Worm (Caenorhabditis elegans) whole organism, L4 larva: ENCODE measurements around the gene syx-2.

Source experiments
- F10B5.3 ChIP-seq: sonication (generic microtip); optimal IDR thresholded peaks from 2 replicates; lab custom pipeline; 2016; ENCODE audit warnings: mild to moderate bottlenecking, missing genetic modification characterization, missing compliant biosample characterization
- T26A8.4 ChIP-seq: fragments of 200-800 bp; sonication (Bioruptor generic); IDR thresholded peaks from 2 replicates; pipeline ENCODE4 v1.3.6; 2022; ENCODE audit warnings: missing genetic modification characterization, missing compliant biosample characterization
- Y105C5A.15 ChIP-seq: fragments of 200-800 bp; sonication (Bioruptor generic); IDR thresholded peaks from 2 replicates; pipeline ENCODE4 v1.3.6; 2022; ENCODE audit warnings: missing genetic modification characterization, missing compliant biosample characterization
- Y48G9A.11 ChIP-seq: fragments of 200-800 bp; sonication (Bioruptor generic); IDR thresholded peaks from 2 replicates; pipeline ENCODE4 v1.3.6; 2022; ENCODE audit warnings: missing genetic modification reagents, missing genetic modification characterization, missing compliant biosample characterization
- Y75B8A.6 ChIP-seq: fragments of 200-800 bp; sonication (Bioruptor generic); IDR thresholded peaks from 2 replicates; pipeline ENCODE4 v1.3.6; 2022; ENCODE audit warnings: missing genetic modification reagents, missing genetic modification characterization, missing compliant biosample characterization
- aha-1 ChIP-seq: fragments of 150-350 bp; peaks from one replicate; lab custom pipeline; 2014; ENCODE audit warnings: missing biosample characterization, missing genetic modification characterization
- ama-1 ChIP-seq: fragments of 150-350 bp; optimal IDR thresholded peaks from 2 replicates; lab custom pipeline; 2014; ENCODE audit warnings: inconsistent platforms, mixed read lengths
- arid-1 ChIP-seq: fragments of 200-800 bp; sonication (Bioruptor generic); conservative IDR thresholded peaks from 2 replicates; pipeline ENCODE4 v1.3.6; 2022; ENCODE audit warnings: missing genetic modification reagents, missing genetic modification characterization, missing compliant biosample characterization
- ceh-20 ChIP-seq: fragments of 200-800 bp; sonication (Bioruptor generic); IDR thresholded peaks from 2 replicates; pipeline ENCODE4 v1.3.6; 2022; ENCODE audit warnings: missing genetic modification reagents, missing genetic modification characterization, missing compliant biosample characterization
- ceh-28 ChIP-seq: fragments of 150-350 bp; optimal IDR thresholded peaks from 2 replicates; lab custom pipeline; 2014; ENCODE audit warnings: missing biosample characterization, missing genetic modification reagents, missing genetic modification characterization
- ceh-44 ChIP-seq: fragments of 200-800 bp; sonication (Bioruptor generic); IDR thresholded peaks from 2 replicates; pipeline ENCODE4 v1.3.6; 2022; ENCODE audit warnings: missing genetic modification reagents, missing genetic modification characterization, missing compliant biosample characterization
- ceh-82 ChIP-seq: sonication (generic microtip); optimal IDR thresholded peaks from 2 replicates; lab custom pipeline; 2017; ENCODE audit warnings: missing biosample characterization, missing genetic modification characterization
- ctbp-1 ChIP-seq: fragments of 200-800 bp; sonication (Bioruptor generic); IDR thresholded peaks from 2 replicates; pipeline ENCODE4 v1.3.6; 2022; ENCODE audit warnings: missing genetic modification reagents, missing genetic modification characterization, missing compliant biosample characterization
- hlh-11 ChIP-seq: fragments of 200-800 bp; sonication (Bioruptor generic); optimal IDR thresholded peaks from 2 replicates; lab custom pipeline; 2018; ENCODE audit warnings: mild to moderate bottlenecking, missing genetic modification characterization, missing compliant biosample characterization
- hlh-30 ChIP-seq: sonication (generic microtip); optimal IDR thresholded peaks from 2 replicates; lab custom pipeline; 2017; ENCODE audit warnings: antibody characterized with exemption, mild to moderate bottlenecking, missing genetic modification characterization, missing compliant biosample characterization; ENCODE audit not compliant: insufficient read depth
- hmg-1.1 ChIP-seq: fragments of 200-800 bp; sonication (Bioruptor generic); IDR thresholded peaks from 2 replicates; pipeline ENCODE4 v1.3.6; 2022; ENCODE audit warnings: missing genetic modification reagents, missing genetic modification characterization, missing compliant biosample characterization
- lin-38 ChIP-seq: fragments of 200-800 bp; sonication (Bioruptor generic); IDR thresholded peaks from 2 replicates; pipeline ENCODE4 v1.3.6; 2022; ENCODE audit warnings: missing genetic modification reagents, missing genetic modification characterization, missing compliant biosample characterization
- lin-39 ChIP-seq: fragments of 150-350 bp; optimal IDR thresholded peaks from 2 replicates; lab custom pipeline; 2014; ENCODE audit warnings: missing biosample characterization, missing genetic modification reagents, missing genetic modification characterization
- lir-3 ChIP-seq: sonication (generic microtip); optimal IDR thresholded peaks from 2 replicates; lab custom pipeline; 2016; ENCODE audit warnings: mild to moderate bottlenecking, missing genetic modification characterization, missing compliant biosample characterization
- madf-5 ChIP-seq, 2 experiments: fragments of 200-800 bp; sonication (Bioruptor generic); IDR thresholded peaks; 2 replicates each; pipeline ENCODE4 v1.3.6; 2022; ENCODE audit warnings: missing compliant biosample characterization in 2 of 2, missing genetic modification characterization in 2 of 2
- madf-9 ChIP-seq: fragments of 200-800 bp; sonication (Bioruptor generic); conservative IDR thresholded peaks from 2 replicates; pipeline ENCODE4 v1.3.6; 2022; ENCODE audit warnings: missing genetic modification reagents, missing genetic modification characterization, missing compliant biosample characterization
- mdl-1 ChIP-seq, 2 experiments: fragments of 150-350 bp in 1 of 2; sonication (generic microtip) in 1 of 2; optimal IDR thresholded peaks; 2 replicates each; lab custom pipeline; 2014 to 2017; ENCODE audit warnings: missing biosample characterization in 2 of 2, missing genetic modification characterization in 2 of 2
- mep-1 ChIP-seq: fragments of 150-350 bp; sonication (generic microtip); optimal IDR thresholded peaks from 3 replicates; lab custom pipeline; 2014; ENCODE audit warnings: missing biosample characterization, missing genetic modification characterization
- mes-2 ChIP-seq: sonication (generic microtip); optimal IDR thresholded peaks from 2 replicates; lab custom pipeline; 2016; ENCODE audit warnings: missing genotype, mild to moderate bottlenecking, missing genetic modification characterization, missing compliant biosample characterization; ENCODE audit not compliant: poor library complexity, severe bottlenecking
- mxl-3 ChIP-seq: fragments of 200-800 bp; sonication (Bioruptor generic); optimal IDR thresholded peaks from 2 replicates; lab custom pipeline; 2018; ENCODE audit warnings: mild to moderate bottlenecking, missing genetic modification characterization, missing compliant biosample characterization
- nhr-10 ChIP-seq: fragments of 150-350 bp; optimal IDR thresholded peaks from 2 replicates; lab custom pipeline; 2014; ENCODE audit warnings: missing biosample characterization, missing genetic modification characterization
- nhr-25 ChIP-seq: sonication (generic microtip); optimal IDR thresholded peaks from 2 replicates; lab custom pipeline; 2017; ENCODE audit warnings: missing genetic modification characterization, mild to moderate bottlenecking, missing compliant biosample characterization, antibody characterized with exemption, moderate library complexity, borderline replicate concordance; ENCODE audit not compliant: insufficient read depth
- nhr-28 ChIP-seq: fragments of 150-350 bp; optimal IDR thresholded peaks from 2 replicates; lab custom pipeline; 2014; ENCODE audit warnings: missing biosample characterization, missing genetic modification characterization
- nhr-42 ChIP-seq: fragments of 200-800 bp; sonication (Bioruptor generic); IDR thresholded peaks from 2 replicates; pipeline ENCODE4 v1.3.6; 2022; ENCODE audit warnings: missing genetic modification characterization, missing compliant biosample characterization
- nhr-48 ChIP-seq: sonication (generic microtip); optimal IDR thresholded peaks from 2 replicates; lab custom pipeline; 2016; ENCODE audit warnings: mild to moderate bottlenecking, missing genetic modification characterization, missing compliant biosample characterization
- saeg-2 ChIP-seq: fragments of 200-800 bp; sonication (Bioruptor generic); IDR thresholded peaks from 2 replicates; pipeline ENCODE4 v1.3.6; 2022; ENCODE audit warnings: missing genetic modification reagents, missing genetic modification characterization, missing compliant biosample characterization
- spr-1 ChIP-seq: sonication (generic microtip); optimal IDR thresholded peaks from 2 replicates; lab custom pipeline; 2016; ENCODE audit warnings: mild to moderate bottlenecking, missing genetic modification characterization, missing compliant biosample characterization
- tra-1 ChIP-seq: fragments of 200-800 bp; sonication (Bioruptor generic); IDR thresholded peaks from 2 replicates; pipeline ENCODE4 v1.3.6; 2022; ENCODE audit warnings: missing genetic modification reagents, missing genetic modification characterization, missing compliant biosample characterization
- unc-130 ChIP-seq: sonication (generic microtip); optimal IDR thresholded peaks from 2 replicates; lab custom pipeline; 2016; ENCODE audit warnings: missing genetic modification reagents, missing genetic modification characterization, missing compliant biosample characterization
- unc-62 ChIP-seq, 3 experiments: fragments of 150-350 bp in 1 of 3; sonication (generic microtip); optimal IDR thresholded peaks in 2 of 3; peaks in 1 of 3; 1 replicate in 1 of 3; 2 replicates in 2 of 3; lab custom pipeline; 2014 to 2017; ENCODE audit warnings: missing biosample characterization in 3 of 3, missing genetic modification characterization in 3 of 3, missing genetic modification reagents in 3 of 3, missing genotype in 1 of 3
- zfp-2 ChIP-seq: sonication (generic microtip); optimal IDR thresholded peaks from 2 replicates; lab custom pipeline; 2016; ENCODE audit warnings: mild to moderate bottlenecking, missing genetic modification characterization, missing compliant biosample characterization
- zip-2 ChIP-seq: fragments of 150-350 bp; optimal IDR thresholded peaks from 2 replicates; lab custom pipeline; 2014; ENCODE audit warnings: missing biosample characterization, missing genetic modification characterization
- ztf-11 ChIP-seq: fragments of 150-350 bp; optimal IDR thresholded peaks from 2 replicates; lab custom pipeline; 2014; ENCODE audit warnings: missing biosample characterization, missing genetic modification characterization

syx-2 gene

DNA sequence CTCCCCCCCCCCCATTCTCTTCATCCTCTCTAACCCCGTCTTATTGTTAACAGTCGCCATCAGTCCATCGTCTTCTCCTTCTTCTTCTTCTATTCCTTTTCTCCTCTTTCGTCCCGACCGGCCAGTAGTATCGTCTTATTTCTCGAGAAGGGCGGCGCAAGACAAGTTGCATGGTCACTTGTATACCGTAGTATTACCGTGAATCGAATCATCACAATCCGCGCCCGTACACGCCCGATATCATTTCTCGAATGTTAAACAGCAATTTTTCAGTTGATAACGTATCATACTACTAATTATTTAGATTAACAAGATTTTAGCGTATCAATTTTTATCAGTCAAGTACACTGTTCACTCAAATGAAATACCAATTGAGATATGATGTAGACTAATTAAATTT lies 22.0 kb upstream of the syx-2 start:
- TF ChIP-seq hlh-30 (tag; lab: Kevin White, UChicago) (peak; percentile 4), lin-38 (no peak), mxl-3 (GFP tag; lab: Kevin White, UChicago) (peak; percentile 8), ceh-28 (tag; lab: Kevin White, UChicago) (no peak), spr-1 (tag; lab: Kevin White, UChicago) (no peak)

ce11 chrX:13939388-13939787 lies 20.6 kb upstream of the syx-2 start:
- TF ChIP-seq unc-62 (GFP tag; optimal IDR thresholded peaks at IDR 0.05 in 1 of 2; lab: Kevin White, UChicago) = peak in 1 of 2 experiments; percentile 99
- no peak for TF ChIP-seq unc-62 (tag; optimal IDR thresholded peaks at IDR 0.05; lab: Kevin White, UChicago)
- TF ChIP-seq zfp-2 (tag; lab: Kevin White, UChicago) = no peak
- TF ChIP-seq nhr-25 = no peak
- TF ChIP-seq nhr-28 (tag; lab: Kevin White, UChicago) = peak; percentile 19
- no peak for TF ChIP-seq Y75B8A.6 (GFP tag; lab: Robert Waterston, UW)

DNA sequence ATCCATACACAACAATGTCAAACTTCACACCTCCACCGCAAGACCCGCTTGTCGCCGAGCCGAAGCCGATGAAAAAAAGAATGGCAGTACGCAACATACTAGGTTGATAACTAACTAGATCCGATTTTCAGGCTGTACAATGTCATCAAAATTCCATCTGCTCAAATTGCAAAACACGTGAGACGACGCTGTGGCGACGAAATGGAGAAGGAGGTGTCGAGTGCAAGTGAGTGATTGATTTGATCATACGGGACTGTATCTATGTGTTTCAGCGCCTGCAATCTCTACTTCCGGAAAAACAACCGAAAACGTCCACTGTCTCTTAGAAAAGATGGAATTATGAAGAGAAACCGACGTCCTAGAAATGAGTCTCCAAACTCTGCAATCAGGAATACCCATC lies 19.7 kb upstream of the syx-2 start:
- TF ChIP-seq unc-130 (GFP tag; lab: Kevin White, UChicago) = no peak
- no peak for TF ChIP-seq zip-2 (tag; lab: Kevin White, UChicago)
- TF ChIP-seq T26A8.4 (GFP tag; lab: Robert Waterston, UW) = 0 out of 2 replicates have a peak, but pooled peaks have one; percentile 25
- TF ChIP-seq nhr-48 = no peak
- no peak for TF ChIP-seq nhr-25
- TF ChIP-seq spr-1 (tag; lab: Kevin White, UChicago) = no peak
- no peak for TF ChIP-seq madf-9 (GFP tag; lab: Robert Waterston, UW)
- TF ChIP-seq nhr-10 (tag; lab: Kevin White, UChicago) = no peak
- no peak for TF ChIP-seq ceh-44 (GFP tag; lab: Robert Waterston, UW)
- TF ChIP-seq aha-1 = peak; percentile 88
- no peak for TF ChIP-seq Y105C5A.15
- TF ChIP-seq lin-38 = no peak
- no peak for TF ChIP-seq Y48G9A.11 (GFP tag; lab: Robert Waterston, UW)
- no peak for TF ChIP-seq ztf-11 (tag; lab: Kevin White, UChicago)

DNA sequence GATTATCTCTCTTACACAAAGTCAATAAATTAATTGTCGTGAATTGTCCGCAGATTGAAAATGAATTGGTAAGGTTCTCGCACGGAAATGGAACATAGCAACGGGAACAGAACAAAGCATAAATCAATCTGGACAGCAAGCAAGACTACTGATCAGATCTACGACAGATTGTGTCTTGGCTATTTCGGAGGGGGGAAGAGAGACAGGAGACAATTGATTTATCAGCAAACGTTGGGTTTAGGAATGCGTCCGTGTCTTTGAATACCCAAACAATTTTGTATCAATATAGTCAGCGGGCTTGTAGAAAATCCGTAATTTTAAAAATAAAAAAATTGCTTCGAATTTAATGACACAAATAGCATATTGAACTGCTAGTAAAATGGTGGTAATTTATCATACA lies 18.7 kb upstream of the syx-2 start:
- TF ChIP-seq ceh-82 (tag; lab: Kevin White, UChicago) (no peak), madf-5 (GFP tag; IDR thresholded peaks at IDR 0.05; lab: Robert Waterston, UW) (0 out of 4 replicates have a peak, but pooled peaks of 1 of the 2 experiments have one; percentile 33), ama-1 (lab: Kevin White, UChicago) (peak; percentile 34), nhr-10 (tag; lab: Kevin White, UChicago) (no peak), mes-2 (tag; lab: Kevin White, UChicago) (peak; percentile 24), unc-62 (GFP tag; optimal IDR thresholded peaks at IDR 0.05 in 1 of 2; lab: Kevin White, UChicago) (peak in 1 of 2 experiments; percentile 95), unc-62 (tag; optimal IDR thresholded peaks at IDR 0.05; lab: Kevin White, UChicago) (no peak), hmg-1.1 (GFP tag; lab: Robert Waterston, UW) (no peak), tra-1 (GFP tag; lab: Robert Waterston, UW) (0 out of 2 replicates have a peak, but pooled peaks have one; percentile 4), T26A8.4 (GFP tag; lab: Robert Waterston, UW) (0 out of 2 replicates have a peak, but pooled peaks have one; percentile 19), nhr-28 (tag; lab: Kevin White, UChicago) (peak; percentile 43), F10B5.3 (no peak), mep-1 (tag; lab: Kevin White, UChicago) (peak; percentile 16), nhr-42 (no peak), mdl-1 (tag; optimal IDR thresholded peaks at IDR 0.05; lab: Kevin White, UChicago) (no peak), hlh-11 (tag; lab: Kevin White, UChicago) (peak; percentile 17), lin-39 (tag; lab: Kevin White, UChicago) (no peak), ctbp-1 (GFP tag; lab: Robert Waterston, UW) (no peak), lir-3 (tag; lab: Kevin White, UChicago) (no peak), ztf-11 (tag; lab: Kevin White, UChicago) (no peak), arid-1 (no peak), aha-1 (no peak), saeg-2 (GFP tag; lab: Robert Waterston, UW) (no peak), ceh-20 (GFP tag; lab: Robert Waterston, UW) (0 out of 2 replicates have a peak, but pooled peaks have one; percentile 34)
